Worm (Caenorhabditis elegans) whole organism, mixed stage, embryonic: ENCODE measurements around the gene ptr-18.

Experiments used
- bed-3 ChIP-seq: fragments of 200-800 bp; sonication (Bioruptor generic); optimal IDR thresholded peaks from 3 replicates; lab custom pipeline; 2018; ENCODE audit warnings: mild to moderate bottlenecking, missing genetic modification characterization, moderate library complexity, missing compliant biosample characterization
- ceh-39 ChIP-seq: fragments of 150-350 bp; optimal IDR thresholded peaks from 2 replicates; lab custom pipeline; 2014; ENCODE audit warnings: missing biosample characterization, missing genetic modification characterization
- cnd-1 ChIP-seq: fragments of 200-800 bp; sonication (Bioruptor generic); optimal IDR thresholded peaks from 2 replicates; lab custom pipeline; 2018; ENCODE audit warnings: mild to moderate bottlenecking, missing genetic modification characterization, missing compliant biosample characterization
- drap-1 ChIP-seq: fragments of 200-800 bp; sonication (Bioruptor generic); optimal IDR thresholded peaks from 3 replicates; lab custom pipeline; 2018; ENCODE audit warnings: mild to moderate bottlenecking, missing genetic modification characterization, missing compliant biosample characterization
- flh-1 ChIP-seq: fragments of 200-800 bp; sonication (Bioruptor generic); optimal IDR thresholded peaks from 2 replicates; lab custom pipeline; 2018; ENCODE audit warnings: mild to moderate bottlenecking, missing genetic modification characterization, moderate library complexity, missing compliant biosample characterization
- lin-13 ChIP-seq: fragments of 150-350 bp; optimal IDR thresholded peaks from 2 replicates; lab custom pipeline; 2014; ENCODE audit warnings: missing biosample characterization, missing genetic modification characterization
- lsy-2 ChIP-seq: fragments of 150-350 bp; optimal IDR thresholded peaks from 2 replicates; lab custom pipeline; 2014; ENCODE audit warnings: missing biosample characterization, missing genetic modification characterization
- mab-5 ChIP-seq: fragments of 150-350 bp; optimal IDR thresholded peaks from 2 replicates; lab custom pipeline; 2014; ENCODE audit warnings: missing biosample characterization, missing genetic modification characterization
- nhr-28 ChIP-seq: fragments of 150-350 bp; optimal IDR thresholded peaks from 2 replicates; lab custom pipeline; 2014; ENCODE audit warnings: missing biosample characterization, missing genetic modification characterization
- pha-4 ChIP-seq: fragments of 150-350 bp; optimal IDR thresholded peaks from 2 replicates; lab custom pipeline; 2018; ENCODE audit warnings: missing biosample characterization, missing genetic modification reagents, missing genetic modification characterization
- sem-2 ChIP-seq: fragments of 200-800 bp; sonication (Bioruptor generic); optimal IDR thresholded peaks from 2 replicates; lab custom pipeline; 2018; ENCODE audit warnings: mild to moderate bottlenecking, missing genetic modification characterization, missing compliant biosample characterization
- snpc-4 ChIP-seq: fragments of 150-350 bp; optimal IDR thresholded peaks from 2 replicates; lab custom pipeline; 2014; ENCODE audit warnings: missing biosample characterization, missing genetic modification characterization
- sptf-1 ChIP-seq: sonication (generic microtip); optimal IDR thresholded peaks from 2 replicates; lab custom pipeline; 2017; ENCODE audit warnings: mild to moderate bottlenecking, missing genetic modification characterization, moderate library complexity, missing compliant biosample characterization
- unc-120 ChIP-seq: sonication (generic microtip); optimal IDR thresholded peaks from 2 replicates; lab custom pipeline; 2017; ENCODE audit warnings: missing genetic modification characterization, missing compliant biosample characterization; ENCODE audit not compliant: poor library complexity, severe bottlenecking
- unc-62 ChIP-seq: fragments of 150-350 bp; optimal IDR thresholded peaks from 2 replicates; lab custom pipeline; 2014; ENCODE audit warnings: missing biosample characterization, missing genetic modification reagents, missing genetic modification characterization
- ztf-11 ChIP-seq: fragments of 150-350 bp; optimal IDR thresholded peaks from 2 replicates; lab custom pipeline; 2014; ENCODE audit warnings: missing biosample characterization, missing genetic modification characterization

The ptr-18 gene

ce11 chrII:13023518-13023917 is 58.2 kb downstream of the ptr-18 start:
- no peak for TF ChIP-seq nhr-28 (tag; lab: Kevin White, UChicago)
- no peak for TF ChIP-seq mab-5 (tag; lab: Kevin White, UChicago)
- TF ChIP-seq unc-120 (tag; lab: Kevin White, UChicago), result no peak
- TF ChIP-seq sem-2, result no peak
- TF ChIP-seq unc-62 (GFP tag; lab: Kevin White, UChicago), result no peak
- TF ChIP-seq ceh-39, result no peak
- TF ChIP-seq lsy-2, result no peak
- TF ChIP-seq ztf-11 (tag; lab: Kevin White, UChicago), result no peak
- TF ChIP-seq cnd-1 (tag; lab: Kevin White, UChicago), result no peak
- TF ChIP-seq flh-1 (GFP tag; lab: Kevin White, UChicago), result no peak
- no peak for TF ChIP-seq bed-3 (GFP tag; lab: Kevin White, UChicago)

DNA sequence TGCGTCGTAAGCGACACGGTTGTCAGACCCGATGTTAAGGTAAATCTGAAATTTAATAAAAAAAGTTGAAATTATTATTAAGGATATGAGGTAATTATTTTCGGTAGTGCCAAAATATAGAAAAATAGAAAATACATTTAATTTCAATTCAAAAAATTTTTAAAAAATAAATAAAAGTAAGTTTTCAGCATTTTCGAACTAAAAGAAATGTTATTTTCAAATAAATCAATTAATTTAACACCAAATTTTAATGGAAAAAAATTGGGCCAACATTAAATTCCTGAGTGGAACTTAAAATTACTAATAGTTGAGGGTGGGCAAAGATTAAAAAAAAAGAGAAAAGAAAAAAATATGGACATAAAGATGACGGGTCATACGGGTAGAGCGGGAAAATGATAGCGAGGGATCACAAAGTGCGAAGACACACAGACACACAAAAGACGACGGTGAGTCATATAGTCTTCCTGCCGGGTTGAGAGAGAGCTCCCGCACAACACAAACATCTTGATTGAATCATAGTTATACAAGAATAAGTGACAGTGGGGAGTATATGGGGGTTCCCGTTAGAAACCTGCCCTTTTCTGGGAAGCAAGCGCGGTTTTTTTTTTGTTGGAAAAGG is 60.6 kb downstream of the ptr-18 start, which contains the start of gene max-2:
TSS of gene max-2 (minus strand) at position 51 of the 619 bp plus-strand sequence.
- TF ChIP-seq sem-2 (no peak), drap-1 (GFP tag; lab: Kevin White, UChicago) (no peak), lin-13 (tag; lab: Kevin White, UChicago) (no peak), snpc-4 (no peak), pha-4 (tag; lab: Kevin White, UChicago) (no peak), sptf-1 (tag; lab: Kevin White, UChicago) (no peak)
